Fruit fly (Drosophila melanogaster) Kc167 (cell line): Measurements from ENCODE around the gene CG7675.

ENCODE experiments used
- insv ChIP-seq: fragments of >200 bp; optimal IDR thresholded peaks from 3 replicates; lab custom pipeline; 2018; ENCODE audit warnings: missing external identifiers
- psq ChIP-seq: fragments of >200 bp; optimal IDR thresholded peaks from 2 replicates; lab custom pipeline; 2017; ENCODE audit warnings: missing external identifiers

- TF ChIP-seq psq (lab: Kevin White, UChicago): no peak
- no peak for TF ChIP-seq insv (lab: Kevin White, UChicago)
Measured at dm6 chr3R:18328842-18329241, 52.1 kb downstream of the CG7675 start, which contains the start of gene naz.
